Fruit fly (Drosophila melanogaster): Measurements from ENCODE around the gene CG11594.

DNA sequence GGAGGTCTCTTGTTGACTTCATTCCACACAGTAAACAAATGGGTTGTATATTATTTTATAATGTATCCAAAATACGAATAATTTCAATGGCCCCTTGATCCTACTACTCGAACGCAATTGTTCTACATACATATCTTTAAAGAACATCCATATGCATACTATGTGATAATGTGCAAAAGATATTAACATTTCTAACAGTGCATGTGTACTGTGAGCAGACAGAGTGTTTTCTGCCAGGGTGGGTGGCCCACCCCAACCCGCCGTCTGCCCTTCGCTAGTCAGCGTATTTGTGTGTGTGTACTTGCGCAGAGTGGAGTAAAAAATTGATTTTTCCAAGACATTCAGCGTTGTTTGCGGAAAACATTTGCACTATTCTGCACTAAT is 45.2 kb upstream of the CG11594 start:
- peak; percentile 92 for TF ChIP-seq fd96Ca (GFP tag; IDR thresholded peaks at IDR 0.05)
- peak; percentile 89 for TF ChIP-seq CG8301 (tag; optimal IDR thresholded peaks at IDR 0.05)
- no peak for TF ChIP-seq EcR (GFP tag; optimal IDR thresholded peaks at IDR 0.05)
- peak; percentile 92 for TF ChIP-seq CG12605 (GFP tag; IDR thresholded peaks at IDR 0.05)

Data from whole organism, pupa.